Fruit fly (Drosophila melanogaster) whole organism, embryonic: Measurements from ENCODE around the gene CG13108.

Experiments
- CG17186 ChIP-seq: fragments of 200-800 bp; sonication (Bioruptor generic); optimal IDR thresholded peaks from 3 replicates; lab custom pipeline; 2017; ENCODE audit warnings: missing biosample characterization, missing genetic modification reagents, missing genetic modification characterization
- CG33557 ChIP-seq: fragments of 200-800 bp; sonication (Bioruptor generic); optimal IDR thresholded peaks from 2 replicates; lab custom pipeline; 2019; ENCODE audit warnings: missing biosample characterization, mild to moderate bottlenecking, missing genetic modification characterization, moderate library complexity
- CG4820 ChIP-seq: fragments of 200-800 bp; sonication (Bioruptor generic); optimal IDR thresholded peaks from 3 replicates; lab custom pipeline; 2016; ENCODE audit warnings: missing biosample characterization, missing genetic modification characterization
- CG5953 ChIP-seq: fragments of 200-800 bp; sonication (Bioruptor generic); IDR thresholded peaks from 2 replicates; pipeline ENCODE4 v1.3.6; 2022; ENCODE audit warnings: missing biosample characterization, missing genetic modification characterization
- CTCF ChIP-seq: fragments of 200-800 bp; sonication (Bioruptor generic); optimal IDR thresholded peaks from 2 replicates; lab custom pipeline; 2017; ENCODE audit warnings: missing biosample characterization, mild to moderate bottlenecking, missing genetic modification characterization, moderate library complexity
- HLH54F ChIP-seq: fragments of 200-800 bp; sonication (Bioruptor generic); optimal IDR thresholded peaks from 3 replicates; lab custom pipeline; 2016; ENCODE audit warnings: missing biosample characterization, missing genetic modification characterization
- Sry-β ChIP-seq: fragments of 200-800 bp; sonication (Bioruptor generic); optimal IDR thresholded peaks from 2 replicates; lab custom pipeline; 2018; ENCODE audit warnings: missing biosample characterization, mild to moderate bottlenecking, missing genetic modification characterization, moderate library complexity
- YL-1 ChIP-seq: fragments of 200-800 bp; sonication (Bioruptor generic); optimal IDR thresholded peaks from 3 replicates; lab custom pipeline; 2017; ENCODE audit warnings: missing biosample characterization, mild to moderate bottlenecking, missing genetic modification characterization
- crp ChIP-seq, 2 experiments: fragments of 200-800 bp; sonication (Bioruptor generic); optimal IDR thresholded peaks; 2 replicates in 1 of 2; 3 replicates in 1 of 2; lab custom pipeline; 2017; ENCODE audit warnings: missing biosample characterization in 2 of 2, missing genetic modification characterization in 2 of 2, mild to moderate bottlenecking in 1 of 2, moderate library complexity in 1 of 2
- klu ChIP-seq: fragments of 200-800 bp; sonication (Bioruptor generic); IDR thresholded peaks from 2 replicates; pipeline ENCODE4 v1.3.6; 2022; ENCODE audit warnings: missing biosample characterization, missing genetic modification characterization
- sens-2 ChIP-seq: fragments of 200-800 bp; sonication (Bioruptor generic); IDR thresholded peaks from 2 replicates; pipeline ENCODE4 v1.3.6; 2022; ENCODE audit warnings: missing biosample characterization, missing genetic modification characterization
- tgo ChIP-seq: fragments of 200-800 bp; sonication (Bioruptor generic); IDR thresholded peaks from 3 replicates; pipeline ENCODE4 v1.3.6; 2022; ENCODE audit warnings: missing biosample characterization, missing genetic modification characterization
- usp ChIP-seq: fragments of >200 bp; optimal IDR thresholded peaks from 2 replicates; lab custom pipeline; 2017; ENCODE audit warnings: missing biosample characterization, missing genetic modification characterization

dm6 chr2L:9181674-9182073 lies 17.6 kb downstream of the CG13108 start:
- no peak for TF ChIP-seq CG4820 (GFP tag; lab: Kevin White, UChicago)
- no peak for TF ChIP-seq usp (GFP tag; lab: Kevin White, UChicago)
- no peak for TF ChIP-seq CG33557 (GFP tag; lab: Kevin White, UChicago)
- TF ChIP-seq CG17186 (GFP tag; lab: Kevin White, UChicago) = no peak
- no peak for TF ChIP-seq klu (GFP tag; lab: Robert Waterston, UW)
- TF ChIP-seq sens-2 (GFP tag; lab: Robert Waterston, UW) = no peak
- no peak for TF ChIP-seq CTCF
- TF ChIP-seq Sry-β = no peak
- no peak for TF ChIP-seq HLH54F (GFP tag; lab: Kevin White, UChicago)
- TF ChIP-seq YL-1 (GFP tag; lab: Kevin White, UChicago) = no peak
- no peak for TF ChIP-seq tgo (GFP tag; lab: Robert Waterston, UW)
- TF ChIP-seq CG5953 = no peak
- no peak for TF ChIP-seq crp (GFP tag; optimal IDR thresholded peaks at IDR 0.05; lab: Kevin White, UChicago)
